Comparison of ENCODE assay signal across 4 worm cellular contexts in genomic region chrX:4140755-4141417, ce11.
A peak's percentile ranks its signal among the peaks of the same experiment; 100 is the strongest.
TF ChIP-seq lines count a peak whose summit lies in the region.

No protein-coding gene starts in this region.

TF ChIP-seq in whole organism, L1 larva, 84 proteins besides CTCF, POLR2A, EP300 and RAD21 (continued from another document):
- TF ChIP-seq tbx-2 (tag; optimal IDR thresholded peaks at IDR 0.05; lab: Kevin White, UChicago) (peak; percentile 37), efl-3 (GFP tag; optimal IDR thresholded peaks at IDR 0.05; lab: Kevin White, UChicago) (no peak), mdl-1 (tag; optimal IDR thresholded peaks at IDR 0.05; lab: Kevin White, UChicago) (peak in 1 of 2 experiments; percentile 62), efl-1 (optimal IDR thresholded peaks at IDR 0.05; lab: Kevin White, UChicago) (no peak), efl-1 (GFP tag; optimal IDR thresholded peaks at IDR 0.05 in 1 of 2; lab: Kevin White, UChicago) (peak in 1 of 2 experiments; percentile 52), elt-3 (tag; optimal IDR thresholded peaks at IDR 0.05; lab: Kevin White, UChicago) (peak in 5 of 6 experiments; percentile 72 to 94 (median 82)), rnt-1 (tag; optimal IDR thresholded peaks at IDR 0.05; lab: Kevin White, UChicago) (no peak), egl-27 (tag; optimal IDR thresholded peaks at IDR 0.05; lab: Kevin White, UChicago) (no peak), fkh-10 (GFP tag; optimal IDR thresholded peaks at IDR 0.05; lab: Kevin White, UChicago) (no peak), ztf-11 (tag; optimal IDR thresholded peaks at IDR 0.05; lab: Kevin White, UChicago) (no peak), lsy-2 (tag; optimal IDR thresholded peaks at IDR 0.05; lab: Kevin White, UChicago) (peak in 1 of 2 experiments; percentile 19), skn-1 (tag; optimal IDR thresholded peaks at IDR 0.05; lab: Kevin White, UChicago) (no peak), nhr-47 (tag; optimal IDR thresholded peaks at IDR 0.05; lab: Kevin White, UChicago) (peak; percentile 37), mep-1 (tag; optimal IDR thresholded peaks at IDR 0.05; lab: Kevin White, UChicago) (peak; percentile 49), nhr-12 (tag; optimal IDR thresholded peaks at IDR 0.05; lab: Kevin White, UChicago) (no peak), blmp-1 (tag; optimal IDR thresholded peaks at IDR 0.05; lab: Kevin White, UChicago) (peak; percentile 84), fkh-8 (tag; optimal IDR thresholded peaks at IDR 0.05; lab: Kevin White, UChicago) (no peak), nhr-84 (tag; optimal IDR thresholded peaks at IDR 0.05; lab: Kevin White, UChicago) (no peak), nhr-11 (tag; optimal IDR thresholded peaks at IDR 0.05; lab: Kevin White, UChicago) (no peak), C16A3.4 (tag; optimal IDR thresholded peaks at IDR 0.05; lab: Kevin White, UChicago) (peak; percentile 18), fkh-4 (tag; optimal IDR thresholded peaks at IDR 0.05; lab: Kevin White, UChicago; ENCODE audit: borderline replicate concordance) (no peak), zip-4 (GFP tag; optimal IDR thresholded peaks at IDR 0.05; lab: Kevin White, UChicago) (no peak), dpl-1 (GFP tag; optimal IDR thresholded peaks at IDR 0.05; lab: Kevin White, UChicago) (no peak), lin-35 (GFP tag; optimal IDR thresholded peaks at IDR 0.05; lab: Kevin White, UChicago) (peak in 1 of 2 experiments; percentile 18)

TF ChIP-seq in whole organism, L2 larva, 48 proteins besides CTCF, POLR2A, EP300 and RAD21 (continued from another document):
- peak; percentile 58 for TF ChIP-seq crh-2 (tag; optimal IDR thresholded peaks at IDR 0.05; lab: Kevin White, UChicago)
- peak in 1 of 2 experiments; percentile 14 for TF ChIP-seq lsy-2 (tag; optimal IDR thresholded peaks at IDR 0.05; lab: Kevin White, UChicago)
- TF ChIP-seq peb-1 (tag; optimal IDR thresholded peaks at IDR 0.05; lab: Kevin White, UChicago): no peak
- no peak for TF ChIP-seq ceh-16 (tag; optimal IDR thresholded peaks at IDR 0.05; lab: Kevin White, UChicago)
- no peak for TF ChIP-seq ztf-11 (tag; optimal IDR thresholded peaks at IDR 0.05; lab: Kevin White, UChicago)
- peak; percentile 46 for TF ChIP-seq sma-3 (GFP tag; optimal IDR thresholded peaks at IDR 0.05; lab: Kevin White, UChicago)
- no peak for TF ChIP-seq nhr-12 (tag; optimal IDR thresholded peaks at IDR 0.05; lab: Kevin White, UChicago)
- no peak for TF ChIP-seq nhr-237 (tag; optimal IDR thresholded peaks at IDR 0.05; lab: Kevin White, UChicago)
- no peak for TF ChIP-seq nhr-23 (tag; optimal IDR thresholded peaks at IDR 0.05; lab: Kevin White, UChicago)
- TF ChIP-seq lin-11 (tag; optimal IDR thresholded peaks at IDR 0.05; lab: Kevin White, UChicago): no peak
- no peak for TF ChIP-seq Y55F3AM.14 (GFP tag; optimal IDR thresholded peaks at IDR 0.05; lab: Kevin White, UChicago)
- TF ChIP-seq elt-3 (tag; optimal IDR thresholded peaks at IDR 0.05; lab: Kevin White, UChicago): no peak
- TF ChIP-seq nhr-25 (tag; optimal IDR thresholded peaks at IDR 0.05; lab: Kevin White, UChicago): peak; percentile 41
- TF ChIP-seq unc-39 (tag; optimal IDR thresholded peaks at IDR 0.05; lab: Kevin White, UChicago): no peak
- TF ChIP-seq ama-1 (optimal IDR thresholded peaks at IDR 0.05; lab: Kevin White, UChicago): peak; percentile 13
- no peak for TF ChIP-seq dmd-4 (tag; optimal IDR thresholded peaks at IDR 0.05; lab: Kevin White, UChicago)
- no peak for TF ChIP-seq unc-62 (GFP tag; optimal IDR thresholded peaks at IDR 0.05; lab: Kevin White, UChicago)
- no peak for TF ChIP-seq skn-1 (tag; optimal IDR thresholded peaks at IDR 0.05; lab: Kevin White, UChicago)
- TF ChIP-seq egl-27 (tag; optimal IDR thresholded peaks at IDR 0.05; lab: Kevin White, UChicago): no peak
- no peak for TF ChIP-seq blmp-1 (tag; optimal IDR thresholded peaks at IDR 0.05; lab: Kevin White, UChicago; ENCODE audit: insufficient read depth)
- no peak for TF ChIP-seq mdl-1 (tag; optimal IDR thresholded peaks at IDR 0.05; lab: Kevin White, UChicago)

TF ChIP-seq in whole organism, L3 larva, 47 proteins besides CTCF, POLR2A, EP300 and RAD21 (continued from another document):
- no peak for TF ChIP-seq unc-62 (GFP tag; optimal IDR thresholded peaks at IDR 0.05; lab: Kevin White, UChicago)
- no peak for TF ChIP-seq fkh-10 (GFP tag; optimal IDR thresholded peaks at IDR 0.05; lab: Kevin White, UChicago)
- peak; percentile 61 for TF ChIP-seq ama-1 (optimal IDR thresholded peaks at IDR 0.05; lab: Kevin White, UChicago)
- no peak for TF ChIP-seq mml-1 (tag; optimal IDR thresholded peaks at IDR 0.05; lab: Kevin White, UChicago)
- no peak for TF ChIP-seq pha-4 (tag; optimal IDR thresholded peaks at IDR 0.05; lab: Kevin White, UChicago)

TF ChIP-seq in whole organism, L4 larva, 104 proteins besides CTCF, POLR2A, EP300 and RAD21 (continued from another document):
- TF ChIP-seq nhr-6 (tag; optimal IDR thresholded peaks at IDR 0.05; lab: Kevin White, UChicago): no peak
- TF ChIP-seq mdl-1 (tag; optimal IDR thresholded peaks at IDR 0.05; lab: Kevin White, UChicago): peak in 1 of 2 experiments; percentile 76
- TF ChIP-seq R02D3.7 (tag; optimal IDR thresholded peaks at IDR 0.05; lab: Kevin White, UChicago): no peak
- 0 out of 2 replicates have a peak, but pooled peaks have one; percentile 18 for TF ChIP-seq php-3 (GFP tag; IDR thresholded peaks at IDR 0.05; lab: Robert Waterston, UW)
- no peak for TF ChIP-seq jun-1 (tag; optimal IDR thresholded peaks at IDR 0.05; lab: Kevin White, UChicago)
- TF ChIP-seq hlh-30 (tag; optimal IDR thresholded peaks at IDR 0.05; lab: Kevin White, UChicago; ENCODE audit: insufficient read depth): peak; percentile 44
- TF ChIP-seq nhr-102 (tag; optimal IDR thresholded peaks at IDR 0.05; lab: Kevin White, UChicago): peak; percentile 31
- TF ChIP-seq mep-1 (tag; optimal IDR thresholded peaks at IDR 0.05; lab: Kevin White, UChicago): peak; percentile 3
